Worm (Caenorhabditis elegans) whole organism, late embryonic: ENCODE data around the gene ZC412.10.
A peak's percentile ranks its signal among the peaks of the same experiment; 100 is the strongest.

Experiments used
- C08G9.2 ChIP-seq: sonication (generic microtip); optimal IDR thresholded peaks from 2 replicates; lab custom pipeline; 2016; ENCODE audit warnings: mild to moderate bottlenecking, missing genetic modification characterization, moderate library complexity, missing compliant biosample characterization
- C38D4.7 ChIP-seq: fragments of 200-800 bp; sonication (Bioruptor generic); optimal IDR thresholded peaks from 2 replicates; lab custom pipeline; 2018; ENCODE audit warnings: mild to moderate bottlenecking, missing genetic modification characterization, moderate library complexity, missing compliant biosample characterization
- F13H6.1 ChIP-seq: sonication (generic microtip); optimal IDR thresholded peaks from 2 replicates; lab custom pipeline; 2016; ENCODE audit warnings: missing genetic modification characterization, missing compliant biosample characterization
- K09A11.1 ChIP-seq: sonication (generic microtip); optimal IDR thresholded peaks from 2 replicates; lab custom pipeline; 2017; ENCODE audit warnings: antibody characterized with exemption, mild to moderate bottlenecking, missing genetic modification characterization, missing compliant biosample characterization; ENCODE audit not compliant: insufficient read depth
- T23F11.4 ChIP-seq: fragments of 200-800 bp; sonication (Bioruptor generic); optimal IDR thresholded peaks from 2 replicates; lab custom pipeline; 2018; ENCODE audit warnings: mild to moderate bottlenecking, missing genetic modification characterization, missing compliant biosample characterization
- Y22D7AL.16 ChIP-seq: sonication (generic microtip); optimal IDR thresholded peaks from 2 replicates; lab custom pipeline; 2016; ENCODE audit warnings: missing genetic modification characterization, missing compliant biosample characterization
- ahr-1 ChIP-seq: sonication (generic microtip); optimal IDR thresholded peaks from 2 replicates; lab custom pipeline; 2016; ENCODE audit warnings: missing genetic modification characterization, missing compliant biosample characterization
- ama-1 ChIP-seq: fragments of 150-350 bp; optimal IDR thresholded peaks from 2 replicates; lab custom pipeline; 2014
- ceh-14 ChIP-seq: sonication (generic microtip); optimal IDR thresholded peaks from 2 replicates; lab custom pipeline; 2016; ENCODE audit warnings: missing genotype, missing genetic modification characterization, missing compliant biosample characterization
- ceh-18 ChIP-seq: sonication (generic microtip); optimal IDR thresholded peaks from 2 replicates; lab custom pipeline; 2016; ENCODE audit warnings: missing genetic modification characterization, missing compliant biosample characterization
- ceh-19 ChIP-seq: fragments of 200-800 bp; sonication (Bioruptor generic); optimal IDR thresholded peaks from 2 replicates; lab custom pipeline; 2018; ENCODE audit warnings: mild to moderate bottlenecking, missing genetic modification characterization, missing compliant biosample characterization
- ceh-2 ChIP-seq: sonication (generic microtip); optimal IDR thresholded peaks from 2 replicates; lab custom pipeline; 2016; ENCODE audit warnings: missing genotype, missing genetic modification characterization, missing compliant biosample characterization
- ceh-22 ChIP-seq: sonication (generic microtip); optimal IDR thresholded peaks from 2 replicates; lab custom pipeline; 2017; ENCODE audit warnings: missing biosample characterization, missing genetic modification characterization
- ceh-30 ChIP-seq: fragments of 150-350 bp; optimal IDR thresholded peaks from 2 replicates; lab custom pipeline; 2014; ENCODE audit warnings: missing biosample characterization, missing genetic modification characterization
- ceh-34 ChIP-seq: sonication (generic microtip); optimal IDR thresholded peaks from 2 replicates; lab custom pipeline; 2016; ENCODE audit warnings: mild to moderate bottlenecking, missing genetic modification characterization, missing compliant biosample characterization
- ceh-45 ChIP-seq: fragments of 200-800 bp; sonication (Bioruptor generic); IDR thresholded peaks from 2 replicates; pipeline ENCODE4 v1.3.6; 2022; ENCODE audit warnings: missing genetic modification reagents, missing genetic modification characterization, missing compliant biosample characterization
- ceh-6 ChIP-seq: fragments of 200-800 bp; sonication (Bioruptor generic); optimal IDR thresholded peaks from 2 replicates; lab custom pipeline; 2018; ENCODE audit warnings: mild to moderate bottlenecking, missing genetic modification characterization, missing compliant biosample characterization
- ceh-9 ChIP-seq: sonication (generic microtip); optimal IDR thresholded peaks from 2 replicates; lab custom pipeline; 2016; ENCODE audit warnings: mild to moderate bottlenecking, missing genetic modification characterization, inconsistent platforms, missing compliant biosample characterization
- che-1 ChIP-seq: sonication (generic microtip); optimal IDR thresholded peaks from 2 replicates; lab custom pipeline; 2016; ENCODE audit warnings: mild to moderate bottlenecking, missing genetic modification characterization, missing compliant biosample characterization
- dmd-4 ChIP-seq: sonication (generic microtip); optimal IDR thresholded peaks from 2 replicates; lab custom pipeline; 2016; ENCODE audit warnings: borderline replicate concordance, missing genetic modification characterization, missing compliant biosample characterization
- dve-1 ChIP-seq: sonication (generic microtip); optimal IDR thresholded peaks from 2 replicates; lab custom pipeline; 2017; ENCODE audit warnings: antibody characterized with exemption, mild to moderate bottlenecking, missing genetic modification characterization, missing compliant biosample characterization
- elt-2 ChIP-seq: sonication (generic microtip); optimal IDR thresholded peaks from 2 replicates; lab custom pipeline; 2016; ENCODE audit warnings: missing genetic modification reagents, missing genetic modification characterization, missing compliant biosample characterization
- elt-4 ChIP-seq: sonication (generic microtip); optimal IDR thresholded peaks from 2 replicates; lab custom pipeline; 2016; ENCODE audit warnings: missing genetic modification characterization, missing compliant biosample characterization
- ets-4 ChIP-seq: sonication (generic microtip); optimal IDR thresholded peaks from 2 replicates; lab custom pipeline; 2016; ENCODE audit warnings: missing genetic modification characterization, missing compliant biosample characterization
- eyg-1 ChIP-seq: sonication (generic microtip); optimal IDR thresholded peaks from 2 replicates; lab custom pipeline; 2016; ENCODE audit warnings: missing genotype, missing genetic modification characterization, missing compliant biosample characterization
- fkh-6 ChIP-seq: sonication (generic microtip); optimal IDR thresholded peaks from 2 replicates; lab custom pipeline; 2016; ENCODE audit warnings: missing genetic modification characterization, missing compliant biosample characterization
- hlh-30 ChIP-seq: sonication (generic microtip); optimal IDR thresholded peaks from 2 replicates; lab custom pipeline; 2017; ENCODE audit warnings: antibody characterized with exemption, missing genetic modification characterization, missing compliant biosample characterization; ENCODE audit not compliant: insufficient read depth
- hlh-6 ChIP-seq: sonication (generic microtip); optimal IDR thresholded peaks from 2 replicates; lab custom pipeline; 2016; ENCODE audit warnings: missing genotype, missing genetic modification characterization, missing compliant biosample characterization
- hlh-8 ChIP-seq: sonication (generic microtip); optimal IDR thresholded peaks from 2 replicates; lab custom pipeline; 2016; ENCODE audit warnings: missing genotype, missing genetic modification characterization, missing compliant biosample characterization
- lim-6 ChIP-seq: sonication (generic microtip); optimal IDR thresholded peaks from 2 replicates; lab custom pipeline; 2016; ENCODE audit warnings: missing genetic modification characterization, missing compliant biosample characterization
- lin-11 ChIP-seq: fragments of 200-800 bp; sonication (Bioruptor generic); optimal IDR thresholded peaks from 2 replicates; lab custom pipeline; 2018; ENCODE audit warnings: mild to moderate bottlenecking, missing genetic modification characterization, missing compliant biosample characterization
- madf-2 ChIP-seq: sonication (generic microtip); optimal IDR thresholded peaks from 2 replicates; lab custom pipeline; 2017; ENCODE audit warnings: missing genetic modification characterization, missing compliant biosample characterization
- mec-3 ChIP-seq: sonication (generic microtip); optimal IDR thresholded peaks from 2 replicates; lab custom pipeline; 2016; ENCODE audit warnings: borderline replicate concordance, missing genetic modification characterization, missing compliant biosample characterization
- nfya-1 ChIP-seq: sonication (generic microtip); optimal IDR thresholded peaks from 2 replicates; lab custom pipeline; 2017; ENCODE audit warnings: missing genetic modification characterization, mild to moderate bottlenecking, missing compliant biosample characterization, antibody characterized with exemption, moderate library complexity
- npax-4 ChIP-seq: sonication (generic microtip); optimal IDR thresholded peaks from 2 replicates; lab custom pipeline; 2016; ENCODE audit warnings: missing genetic modification characterization, missing compliant biosample characterization
- odd-2 ChIP-seq: sonication (generic microtip); optimal IDR thresholded peaks from 2 replicates; lab custom pipeline; 2017; ENCODE audit warnings: antibody characterized with exemption, mild to moderate bottlenecking, missing genetic modification characterization, missing compliant biosample characterization
- pat-9 ChIP-seq: fragments of 200-800 bp; sonication (Bioruptor generic); optimal IDR thresholded peaks from 2 replicates; lab custom pipeline; 2018; ENCODE audit warnings: mild to moderate bottlenecking, missing genetic modification characterization, moderate library complexity, missing compliant biosample characterization
- pax-1 ChIP-seq: fragments of 150-350 bp; optimal IDR thresholded peaks from 2 replicates; lab custom pipeline; 2014; ENCODE audit warnings: missing biosample characterization, missing genetic modification characterization
- pha-2 ChIP-seq: sonication (generic microtip); optimal IDR thresholded peaks from 2 replicates; lab custom pipeline; 2017; ENCODE audit warnings: mild to moderate bottlenecking, missing genetic modification characterization, missing compliant biosample characterization
- pqm-1 ChIP-seq: sonication (generic microtip); optimal IDR thresholded peaks from 2 replicates; lab custom pipeline; 2016; ENCODE audit warnings: missing genetic modification characterization, missing compliant biosample characterization
- pros-1 ChIP-seq: fragments of 150-350 bp; optimal IDR thresholded peaks from 2 replicates; lab custom pipeline; 2014; ENCODE audit warnings: missing biosample characterization, missing genetic modification reagents, missing genetic modification characterization
- ref-2 ChIP-seq: sonication (generic microtip); optimal IDR thresholded peaks from 2 replicates; lab custom pipeline; 2016; ENCODE audit warnings: missing genetic modification characterization, missing compliant biosample characterization
- rnt-1 ChIP-seq: sonication (generic microtip); optimal IDR thresholded peaks from 2 replicates; lab custom pipeline; 2016; ENCODE audit warnings: missing genetic modification characterization, missing compliant biosample characterization
- sox-2 ChIP-seq: fragments of 200-800 bp; sonication (Bioruptor generic); IDR thresholded peaks from 2 replicates; pipeline ENCODE4 v1.3.6; 2022; ENCODE audit warnings: missing genetic modification reagents, missing genetic modification characterization, missing compliant biosample characterization
- sox-4 ChIP-seq: sonication (generic microtip); optimal IDR thresholded peaks from 2 replicates; lab custom pipeline; 2017; ENCODE audit warnings: mild to moderate bottlenecking, missing genetic modification characterization, inconsistent platforms, missing compliant biosample characterization
- tbx-2 ChIP-seq: sonication (generic microtip); optimal IDR thresholded peaks from 2 replicates; lab custom pipeline; 2016; ENCODE audit warnings: missing genetic modification characterization, missing compliant biosample characterization
- tbx-7 ChIP-seq: sonication (generic microtip); optimal IDR thresholded peaks from 2 replicates; lab custom pipeline; 2016; ENCODE audit warnings: missing genotype, missing genetic modification characterization, missing compliant biosample characterization
- unc-3 ChIP-seq, 2 experiments: fragments of 200-800 bp in 1 of 2; sonication (Bioruptor generic) in 1 of 2; sonication (generic microtip) in 1 of 2; conservative IDR thresholded peaks in 1 of 2; optimal IDR thresholded peaks in 1 of 2; 2 replicates each; pipeline versions ENCODE4 v1.3.6 to Lab custom; 2016 to 2022; ENCODE audit warnings: missing compliant biosample characterization in 2 of 2, missing genetic modification characterization in 2 of 2, missing genetic modification reagents in 1 of 2
- unc-42 ChIP-seq: sonication (generic microtip); optimal IDR thresholded peaks from 2 replicates; lab custom pipeline; 2016; ENCODE audit warnings: missing genotype, missing genetic modification characterization, missing compliant biosample characterization
- unc-86 ChIP-seq: sonication (generic microtip); optimal IDR thresholded peaks from 2 replicates; lab custom pipeline; 2016; ENCODE audit warnings: missing genetic modification characterization, missing compliant biosample characterization

The ZC412.10 gene

DNA sequence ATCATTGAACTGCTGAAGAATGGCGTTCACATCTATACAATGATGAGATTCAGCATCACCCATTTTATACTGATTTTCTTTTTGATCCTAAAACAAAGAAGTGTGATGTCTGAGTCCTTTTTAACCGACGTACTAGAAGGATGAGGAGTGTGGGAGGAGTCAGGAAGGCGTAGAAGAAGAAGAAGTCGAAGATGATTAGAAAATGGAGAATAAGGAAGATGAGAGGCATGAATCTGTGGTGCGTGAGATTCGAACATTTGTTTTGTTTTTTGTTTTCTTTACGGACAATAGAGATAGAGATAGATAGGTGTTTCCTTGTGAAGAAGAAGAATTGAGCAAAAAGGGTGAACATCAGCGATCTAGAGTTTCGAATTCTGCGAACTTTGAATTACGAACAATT lies 18.1 kb downstream of the ZC412.10 start, which contains the start of gene npr-13:
TSS of gene npr-13 (minus strand) at position 101 of the 400 bp plus-strand sequence.
- TF ChIP-seq Y22D7AL.16 (tag; lab: Kevin White, UChicago): no peak
- no peak for TF ChIP-seq lim-6

DNA sequence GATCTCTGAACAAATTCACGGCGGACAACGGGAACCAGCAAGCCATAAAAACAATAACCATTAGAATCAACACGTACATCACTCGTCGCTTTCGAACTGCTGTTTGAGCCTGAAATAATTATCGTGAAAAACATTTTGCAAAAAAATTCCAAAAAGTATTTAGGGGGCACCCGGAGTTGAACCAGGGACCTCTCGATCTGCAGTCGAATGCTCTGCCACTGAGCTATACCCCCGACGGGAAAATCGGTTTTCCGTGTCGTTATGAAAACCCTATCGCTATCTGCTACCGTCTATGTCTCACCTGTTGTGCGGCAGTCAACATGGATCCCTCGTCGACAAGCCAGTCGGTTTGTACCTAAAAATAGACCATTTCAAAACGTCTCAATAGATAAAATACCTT lies 21.0 kb downstream of the ZC412.10 start:
- peak; percentile 40 for TF ChIP-seq madf-2 (tag; lab: Kevin White, UChicago)
- TF ChIP-seq elt-2 (tag; lab: Kevin White, UChicago): peak; percentile 33
- no peak for TF ChIP-seq ceh-9 (tag; lab: Kevin White, UChicago)
- TF ChIP-seq sox-2 (GFP tag; lab: Robert Waterston, UW): no peak
- no peak for TF ChIP-seq pros-1 (tag; lab: Kevin White, UChicago)
- TF ChIP-seq T23F11.4 (GFP tag; lab: Kevin White, UChicago): peak; percentile 45
- no peak for TF ChIP-seq ceh-22 (tag; lab: Kevin White, UChicago)
- TF ChIP-seq eyg-1: no peak
- TF ChIP-seq ref-2: no peak
- TF ChIP-seq sox-4 (tag; lab: Kevin White, UChicago): peak; percentile 15
- TF ChIP-seq mec-3 (tag; lab: Kevin White, UChicago): no peak
- TF ChIP-seq hlh-6: peak; percentile 51
- TF ChIP-seq pat-9 (tag; lab: Kevin White, UChicago): peak; percentile 30
- TF ChIP-seq rnt-1 (tag; lab: Kevin White, UChicago): no peak
- TF ChIP-seq ceh-45 (GFP tag; lab: Robert Waterston, UW): no peak
- TF ChIP-seq fkh-6 (tag; lab: Kevin White, UChicago): no peak
- no peak for TF ChIP-seq pqm-1 (tag; lab: Kevin White, UChicago)
- TF ChIP-seq ceh-14 (tag; lab: Kevin White, UChicago): no peak
- TF ChIP-seq unc-42 (tag; lab: Kevin White, UChicago): no peak
- peak; percentile 1 for TF ChIP-seq ceh-18 (tag; lab: Kevin White, UChicago)
- TF ChIP-seq ceh-2: peak; percentile 32
- no peak for TF ChIP-seq hlh-30
- no peak for TF ChIP-seq tbx-2 (tag; lab: Kevin White, UChicago)
- peak; percentile 47 for TF ChIP-seq ceh-6 (GFP tag; lab: Kevin White, UChicago)
- TF ChIP-seq ceh-19: peak; percentile 44
- TF ChIP-seq lin-11 (tag; lab: Kevin White, UChicago): peak; percentile 38
- no peak for TF ChIP-seq Y22D7AL.16 (tag; lab: Kevin White, UChicago)
- TF ChIP-seq dmd-4 (tag; lab: Kevin White, UChicago): no peak
- peak; percentile 28 for TF ChIP-seq ceh-34 (tag; lab: Kevin White, UChicago)
- TF ChIP-seq ceh-30 (tag; lab: Kevin White, UChicago): no peak
- TF ChIP-seq C08G9.2 (tag; lab: Kevin White, UChicago): peak; percentile 44
- no peak; the same call in 1 of the 2 replicates for TF ChIP-seq unc-3 (GFP tag; conservative IDR thresholded peaks at IDR 0.05; lab: Robert Waterston, UW)
- TF ChIP-seq unc-3 (tag; optimal IDR thresholded peaks at IDR 0.05; lab: Kevin White, UChicago): peak; percentile 32
- TF ChIP-seq odd-2 (tag; lab: Kevin White, UChicago): no peak
- TF ChIP-seq ama-1 (lab: Kevin White, UChicago): no peak
- no peak for TF ChIP-seq npax-4 (tag; lab: Kevin White, UChicago)
- TF ChIP-seq hlh-8 (tag; lab: Kevin White, UChicago): no peak
- peak; percentile 19 for TF ChIP-seq pha-2
- TF ChIP-seq nfya-1 (tag; lab: Kevin White, UChicago): no peak
- TF ChIP-seq pax-1 (tag; lab: Kevin White, UChicago): no peak
- TF ChIP-seq ets-4: no peak
- no peak for TF ChIP-seq F13H6.1 (tag; lab: Kevin White, UChicago)
- peak; percentile 33 for TF ChIP-seq dve-1 (tag; lab: Kevin White, UChicago)
- TF ChIP-seq tbx-7 (tag; lab: Kevin White, UChicago): no peak
- TF ChIP-seq elt-4 (tag; lab: Kevin White, UChicago): no peak
- TF ChIP-seq unc-86 (tag; lab: Kevin White, UChicago): peak; percentile 42
- no peak for TF ChIP-seq ahr-1 (tag; lab: Kevin White, UChicago)
- TF ChIP-seq K09A11.1 (tag; lab: Kevin White, UChicago): no peak
- peak; percentile 57 for TF ChIP-seq C38D4.7 (GFP tag; lab: Kevin White, UChicago)
- TF ChIP-seq lim-6: no peak
- peak; percentile 62 for TF ChIP-seq che-1 (tag; lab: Kevin White, UChicago)
